Worm (Caenorhabditis elegans) whole organism, late embryonic: ENCODE data around the gene str-252.

Source experiments
- ceh-18 ChIP-seq: sonication (generic microtip); optimal IDR thresholded peaks from 2 replicates; lab custom pipeline; 2016; ENCODE audit warnings: missing genetic modification characterization, missing compliant biosample characterization
- ceh-34 ChIP-seq: sonication (generic microtip); optimal IDR thresholded peaks from 2 replicates; lab custom pipeline; 2016; ENCODE audit warnings: mild to moderate bottlenecking, missing genetic modification characterization, missing compliant biosample characterization
- hlh-30 ChIP-seq: sonication (generic microtip); optimal IDR thresholded peaks from 2 replicates; lab custom pipeline; 2017; ENCODE audit warnings: antibody characterized with exemption, missing genetic modification characterization, missing compliant biosample characterization; ENCODE audit not compliant: insufficient read depth

DNA sequence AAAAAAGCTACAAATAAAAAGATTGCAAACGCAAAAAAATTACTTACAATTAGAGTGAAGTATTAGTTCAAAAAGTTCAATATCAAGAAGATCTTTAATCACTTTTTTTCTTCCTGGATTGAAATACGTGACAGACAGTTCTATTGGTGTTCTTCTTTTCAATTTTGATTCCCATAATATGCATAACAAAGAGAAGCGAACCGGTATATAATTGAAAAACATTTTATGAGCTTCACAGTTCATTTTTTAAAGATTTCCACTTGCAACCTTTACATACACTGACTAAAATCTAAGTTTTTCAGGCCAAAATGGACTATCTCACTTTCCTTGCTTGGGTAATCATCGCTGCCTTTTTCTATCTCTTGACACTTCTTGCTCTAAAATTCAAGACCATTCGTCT lies 39.8 kb upstream of the str-252 start, which contains the start of gene T22G5.1:
- no peak for TF ChIP-seq ceh-34 (tag; lab: Kevin White, UChicago)
- TF ChIP-seq ceh-18 (tag; lab: Kevin White, UChicago): no peak
- TF ChIP-seq hlh-30 (tag; lab: Kevin White, UChicago): no peak
